Worm (Caenorhabditis elegans) whole organism, L1 larva: Measurements from ENCODE around the gene K07B1.4.
A peak's percentile ranks its signal among the peaks of the same experiment; 100 is the strongest.

Experiments
- C04F5.9 ChIP-seq: sonication (generic microtip); optimal IDR thresholded peaks from 2 replicates; lab custom pipeline; 2016; ENCODE audit warnings: missing genetic modification characterization, missing compliant biosample characterization
- C16A3.4 ChIP-seq: fragments of 150-350 bp; optimal IDR thresholded peaks from 2 replicates; lab custom pipeline; 2014; ENCODE audit warnings: missing biosample characterization, missing genetic modification characterization
- C34B4.2 ChIP-seq: sonication (generic microtip); optimal IDR thresholded peaks from 2 replicates; lab custom pipeline; 2017; ENCODE audit warnings: mild to moderate bottlenecking, missing genetic modification characterization, missing compliant biosample characterization
- aha-1 ChIP-seq: fragments of 150-350 bp; optimal IDR thresholded peaks from 2 replicates; lab custom pipeline; 2014; ENCODE audit warnings: missing biosample characterization, missing genetic modification characterization
- aly-2 ChIP-seq: fragments of 150-350 bp; optimal IDR thresholded peaks from 2 replicates; lab custom pipeline; 2014; ENCODE audit warnings: missing biosample characterization, missing genetic modification characterization
- ama-1 ChIP-seq: fragments of 150-350 bp; optimal IDR thresholded peaks from 2 replicates; lab custom pipeline; 2014
- blmp-1 ChIP-seq: fragments of 150-350 bp; optimal IDR thresholded peaks from 2 replicates; lab custom pipeline; 2014; ENCODE audit warnings: missing biosample characterization, missing genetic modification characterization
- ceh-63 ChIP-seq: fragments of 200-800 bp; sonication (Bioruptor generic); optimal IDR thresholded peaks from 2 replicates; lab custom pipeline; 2018; ENCODE audit warnings: mild to moderate bottlenecking, missing genetic modification characterization, missing compliant biosample characterization
- ceh-8 ChIP-seq: fragments of 200-800 bp; sonication (Bioruptor generic); optimal IDR thresholded peaks from 2 replicates; lab custom pipeline; 2018; ENCODE audit warnings: mild to moderate bottlenecking, missing genetic modification characterization, moderate library complexity, missing compliant biosample characterization
- ceh-82 ChIP-seq, 3 experiments: fragments of 150-350 bp in 1 of 3; sonication (generic microtip) in 2 of 3; optimal IDR thresholded peaks; 2 replicates each; lab custom pipeline; 2014 to 2017; ENCODE audit warnings: missing biosample characterization in 3 of 3, missing genetic modification characterization in 3 of 3
- dpl-1 ChIP-seq, 3 experiments: fragments of 150-350 bp in 2 of 3; sonication (generic microtip) in 1 of 3; optimal IDR thresholded peaks; 2 replicates each; lab custom pipeline; 2014 to 2017; ENCODE audit warnings: missing biosample characterization in 3 of 3, missing genetic modification characterization in 3 of 3, missing genetic modification reagents in 3 of 3
- dsc-1 ChIP-seq: sonication (generic microtip); optimal IDR thresholded peaks from 2 replicates; lab custom pipeline; 2016; ENCODE audit warnings: mild to moderate bottlenecking, missing genetic modification characterization, missing compliant biosample characterization
- efl-1 ChIP-seq, 4 experiments: fragments of 150-350 bp; optimal IDR thresholded peaks in 3 of 4; peaks in 1 of 4; 1 replicate in 1 of 4; 2 replicates in 3 of 4; lab custom pipeline; 2014; ENCODE audit warnings: missing biosample characterization in 2 of 4, missing genetic modification characterization in 2 of 4, missing genetic modification reagents in 2 of 4
- egl-27 ChIP-seq, 2 experiments: fragments of 150-350 bp in 1 of 2; sonication (generic microtip); optimal IDR thresholded peaks; 3 replicates each; lab custom pipeline; 2017 to 2018; ENCODE audit warnings: missing biosample characterization in 2 of 2, missing genetic modification characterization in 2 of 2, missing genetic modification reagents in 2 of 2
- elt-2 ChIP-seq: sonication (generic microtip); optimal IDR thresholded peaks from 2 replicates; lab custom pipeline; 2016; ENCODE audit warnings: missing genetic modification characterization, mild to moderate bottlenecking, inconsistent platforms, missing compliant biosample characterization, missing genetic modification reagents
- ets-5 ChIP-seq: fragments of 200-800 bp; sonication (Bioruptor generic); IDR thresholded peaks from 2 replicates; pipeline ENCODE4 v1.3.6; 2022; ENCODE audit warnings: missing genetic modification characterization, missing compliant biosample characterization
- fkh-10 ChIP-seq: sonication (generic microtip); optimal IDR thresholded peaks from 2 replicates; lab custom pipeline; 2017; ENCODE audit warnings: missing biosample characterization, missing genetic modification reagents, missing genetic modification characterization
- fkh-8 ChIP-seq: sonication (generic microtip); optimal IDR thresholded peaks from 2 replicates; lab custom pipeline; 2016; ENCODE audit warnings: mild to moderate bottlenecking, missing genetic modification characterization, missing compliant biosample characterization
- hlh-17 ChIP-seq: fragments of 200-800 bp; sonication (Bioruptor generic); optimal IDR thresholded peaks from 2 replicates; lab custom pipeline; 2018; ENCODE audit warnings: missing genetic modification characterization, mild to moderate bottlenecking, missing compliant biosample characterization, moderate library complexity, borderline replicate concordance
- hpl-2 ChIP-seq: fragments of 150-350 bp; optimal IDR thresholded peaks from 2 replicates; lab custom pipeline; 2014; ENCODE audit warnings: missing biosample characterization, missing genetic modification reagents, missing genetic modification characterization
- irx-1 ChIP-seq: sonication (generic microtip); optimal IDR thresholded peaks from 2 replicates; lab custom pipeline; 2016; ENCODE audit warnings: missing genetic modification characterization, missing compliant biosample characterization
- isw-1 ChIP-seq: fragments of 200-800 bp; sonication (Bioruptor generic); IDR thresholded peaks from 2 replicates; pipeline ENCODE4 v1.3.6; 2022; ENCODE audit warnings: missing genetic modification characterization, missing compliant biosample characterization
- jun-1 ChIP-seq: fragments of 150-350 bp; optimal IDR thresholded peaks from 2 replicates; lab custom pipeline; 2014; ENCODE audit warnings: missing biosample characterization, missing genetic modification reagents, missing genetic modification characterization
- lin-13 ChIP-seq: fragments of 150-350 bp; optimal IDR thresholded peaks from 2 replicates; lab custom pipeline; 2014; ENCODE audit warnings: missing biosample characterization, missing genetic modification reagents, missing genetic modification characterization
- lin-14 ChIP-seq: fragments of 200-800 bp; sonication (Bioruptor generic); optimal IDR thresholded peaks from 2 replicates; lab custom pipeline; 2018; ENCODE audit warnings: mild to moderate bottlenecking, missing genetic modification characterization, moderate library complexity, missing compliant biosample characterization
- lin-15B ChIP-seq: fragments of 150-350 bp; sonication (generic microtip); optimal IDR thresholded peaks from 3 replicates; lab custom pipeline; 2014; ENCODE audit warnings: missing biosample characterization, missing genetic modification characterization
- lin-39 ChIP-seq: fragments of 150-350 bp; optimal IDR thresholded peaks from 2 replicates; lab custom pipeline; 2014; ENCODE audit warnings: missing biosample characterization, missing genetic modification reagents, missing genetic modification characterization
- lir-3 ChIP-seq: sonication (generic microtip); optimal IDR thresholded peaks from 2 replicates; lab custom pipeline; 2016; ENCODE audit warnings: mild to moderate bottlenecking, missing genetic modification characterization, moderate library complexity, missing compliant biosample characterization; ENCODE audit not compliant: poor library complexity
- lsy-2 ChIP-seq, 2 experiments: fragments of 150-350 bp; optimal IDR thresholded peaks; 2 replicates each; lab custom pipeline; 2014; ENCODE audit warnings: missing biosample characterization in 2 of 2, missing genetic modification characterization in 2 of 2
- mab-9 ChIP-seq: fragments of 200-800 bp; sonication (Bioruptor generic); IDR thresholded peaks from 2 replicates; pipeline ENCODE4 v1.3.6; 2022; ENCODE audit warnings: missing genetic modification reagents, missing genetic modification characterization, missing compliant biosample characterization
- mdl-1 ChIP-seq, 2 experiments: fragments of 150-350 bp; optimal IDR thresholded peaks; 2 replicates each; lab custom pipeline; 2014 to 2017; ENCODE audit warnings: missing biosample characterization in 2 of 2, missing genetic modification characterization in 2 of 2, inconsistent platforms in 1 of 2
- mep-1 ChIP-seq: fragments of 150-350 bp; optimal IDR thresholded peaks from 2 replicates; lab custom pipeline; 2014; ENCODE audit warnings: missing biosample characterization, missing genetic modification characterization
- nhr-20 ChIP-seq: sonication (generic microtip); optimal IDR thresholded peaks from 2 replicates; lab custom pipeline; 2016; ENCODE audit warnings: mild to moderate bottlenecking, missing genetic modification characterization, missing compliant biosample characterization
- nhr-47 ChIP-seq: sonication (generic microtip); optimal IDR thresholded peaks from 2 replicates; lab custom pipeline; 2016; ENCODE audit warnings: mild to moderate bottlenecking, missing genetic modification characterization, moderate library complexity, missing compliant biosample characterization
- nhr-71 ChIP-seq: sonication (generic microtip); optimal IDR thresholded peaks from 2 replicates; lab custom pipeline; 2016; ENCODE audit warnings: mild to moderate bottlenecking, missing genetic modification characterization, moderate library complexity, missing compliant biosample characterization
- nhr-85 ChIP-seq: sonication (generic microtip); peaks from one replicate; lab custom pipeline; 2016; ENCODE audit warnings: missing genetic modification characterization, inconsistent platforms, missing compliant biosample characterization
- nhr-90 ChIP-seq: sonication (generic microtip); optimal IDR thresholded peaks from 2 replicates; lab custom pipeline; 2016; ENCODE audit warnings: mild to moderate bottlenecking, missing genetic modification characterization, missing compliant biosample characterization; ENCODE audit not compliant: poor library complexity
- rnt-1 ChIP-seq: sonication (generic microtip); optimal IDR thresholded peaks from 2 replicates; lab custom pipeline; 2016; ENCODE audit warnings: mild to moderate bottlenecking, missing genetic modification characterization, moderate library complexity, missing compliant biosample characterization
- snu-23 ChIP-seq: sonication (generic microtip); optimal IDR thresholded peaks from 2 replicates; lab custom pipeline; 2016; ENCODE audit warnings: missing genetic modification characterization, missing compliant biosample characterization
- sox-4 ChIP-seq: sonication (generic microtip); optimal IDR thresholded peaks from 2 replicates; lab custom pipeline; 2016; ENCODE audit warnings: missing genetic modification characterization, missing compliant biosample characterization
- sup-37 ChIP-seq: fragments of 200-800 bp; sonication (Bioruptor generic); optimal IDR thresholded peaks from 2 replicates; lab custom pipeline; 2018; ENCODE audit warnings: mild to moderate bottlenecking, missing genetic modification characterization, missing compliant biosample characterization
- unc-130 ChIP-seq: fragments of 150-350 bp; optimal IDR thresholded peaks from 2 replicates; lab custom pipeline; 2017; ENCODE audit warnings: missing biosample characterization, missing genetic modification characterization, inconsistent platforms
- unc-86 ChIP-seq: sonication (generic microtip); optimal IDR thresholded peaks from 2 replicates; lab custom pipeline; 2016; ENCODE audit warnings: missing genetic modification characterization, missing compliant biosample characterization
- xbp-1 ChIP-seq: sonication (generic microtip); optimal IDR thresholded peaks from 2 replicates; lab custom pipeline; 2016; ENCODE audit warnings: missing genetic modification characterization, missing compliant biosample characterization
- ztf-4 ChIP-seq: fragments of 150-350 bp; optimal IDR thresholded peaks from 2 replicates; lab custom pipeline; 2014; ENCODE audit warnings: missing biosample characterization, missing genetic modification characterization

Gene K07B1.4

ce11 chrV:9334216-9334615 is 5.4 kb downstream of the K07B1.4 start, which contains the start of gene ucp-4:
TSS of gene ucp-4 (plus strand) at chrV:9334298.
- peak; percentile 44 for TF ChIP-seq blmp-1 (tag; lab: Kevin White, UChicago)
- peak in 1 of 2 experiments; percentile 9 for TF ChIP-seq lsy-2 (tag; optimal IDR thresholded peaks at IDR 0.05; lab: Kevin White, UChicago)
- TF ChIP-seq nhr-85 (tag; lab: Kevin White, UChicago) = peak; percentile 11
- no peak for TF ChIP-seq nhr-20
- peak; percentile 23 for TF ChIP-seq lin-14 (GFP tag; lab: Kevin White, UChicago)
- peak in 1 of 3 experiments; percentile 24 for TF ChIP-seq dpl-1 (GFP tag; optimal IDR thresholded peaks at IDR 0.05; lab: Kevin White, UChicago)

- TF ChIP-seq lir-3 (tag; lab: Kevin White, UChicago) (no peak), jun-1 (tag; lab: Kevin White, UChicago) (no peak), hpl-2 (GFP tag; lab: Kevin White, UChicago) (no peak), fkh-10 (no peak), dsc-1 (tag; lab: Kevin White, UChicago) (no peak), mab-9 (no peak)
Measured at ce11 chrV:9336462-9336861, 7.7 kb downstream of the K07B1.4 start, which contains the start of gene coq-6. TSS of gene coq-6 (plus strand) at chrV:9336762.

- TF ChIP-seq ama-1 (peak; percentile 86), nhr-47 (tag; lab: Kevin White, UChicago) (peak; percentile 63), ztf-4 (tag; lab: Kevin White, UChicago) (peak; percentile 15), fkh-8 (tag; lab: Kevin White, UChicago) (peak; percentile 27), efl-1 (optimal IDR thresholded peaks at IDR 0.05; lab: Kevin White, UChicago) (peak; percentile 14 to 22), efl-1 (GFP tag; optimal IDR thresholded peaks at IDR 0.05 in 1 of 2; lab: Kevin White, UChicago) (peak in 1 of 2 experiments; percentile 0), aha-1 (tag; lab: Kevin White, UChicago) (no peak)
Measured at ce11 chrV:9338452-9338851, 9.7 kb downstream of the K07B1.4 start.

ce11 chrV:9340318-9340717 is 11.5 kb downstream of the K07B1.4 start:
- TF ChIP-seq nhr-71 (tag; lab: Kevin White, UChicago) (peak; percentile 23), isw-1 (GFP tag; lab: Robert Waterston, UW) (no peak), unc-130 (no peak), unc-86 (tag; lab: Kevin White, UChicago) (peak; percentile 3), nhr-85 (tag; lab: Kevin White, UChicago) (no peak), C04F5.9 (tag; lab: Kevin White, UChicago) (no peak), lin-39 (tag; lab: Kevin White, UChicago) (no peak), fkh-10 (no peak), ceh-82 (tag; optimal IDR thresholded peaks at IDR 0.05; lab: Kevin White, UChicago) (no peak), jun-1 (tag; lab: Kevin White, UChicago) (no peak), mep-1 (no peak), ets-5 (no peak), nhr-20 (no peak), nhr-90 (tag; lab: Kevin White, UChicago) (no peak), mdl-1 (tag; optimal IDR thresholded peaks at IDR 0.05; lab: Kevin White, UChicago) (no peak), sup-37 (GFP tag; lab: Kevin White, UChicago) (no peak), sox-4 (no peak), mab-9 (no peak), dpl-1 (GFP tag; optimal IDR thresholded peaks at IDR 0.05; lab: Kevin White, UChicago) (no peak), aly-2 (tag; lab: Kevin White, UChicago) (no peak), rnt-1 (tag; lab: Kevin White, UChicago) (peak; percentile 20), elt-2 (tag; lab: Kevin White, UChicago) (no peak), xbp-1 (tag; lab: Kevin White, UChicago) (no peak), aha-1 (tag; lab: Kevin White, UChicago) (no peak), C16A3.4 (tag; lab: Kevin White, UChicago) (peak; percentile 9), C34B4.2 (tag; lab: Kevin White, UChicago) (no peak), irx-1 (tag; lab: Kevin White, UChicago) (no peak), hlh-17 (no peak), ceh-8 (GFP tag; lab: Kevin White, UChicago) (no peak), egl-27 (tag; optimal IDR thresholded peaks at IDR 0.05; lab: Kevin White, UChicago) (no peak), blmp-1 (tag; lab: Kevin White, UChicago) (no peak), ceh-63 (GFP tag; lab: Kevin White, UChicago) (peak; percentile 23), lin-15B (no peak), lin-14 (GFP tag; lab: Kevin White, UChicago) (no peak), lin-13 (GFP tag; lab: Kevin White, UChicago) (no peak), snu-23 (GFP tag; lab: Kevin White, UChicago) (no peak)
